Worm (Caenorhabditis elegans) whole organism, young adult: ENCODE measurements around the gene wrt-1.

Experiments
- B0261.1 ChIP-seq: sonication (generic microtip); optimal IDR thresholded peaks from 2 replicates; lab custom pipeline; 2016; ENCODE audit warnings: mild to moderate bottlenecking, missing genetic modification characterization, moderate library complexity, missing compliant biosample characterization
- C17E4.6 ChIP-seq: fragments of 200-800 bp; sonication (Bioruptor generic); IDR thresholded peaks from 2 replicates; pipeline ENCODE4 v1.3.6; 2022; ENCODE audit warnings: missing genetic modification reagents, missing genetic modification characterization, missing compliant biosample characterization
- D2030.7 ChIP-seq: fragments of 200-800 bp; sonication (Bioruptor generic); IDR thresholded peaks from 2 replicates; pipeline ENCODE4 v1.3.6; 2022; ENCODE audit warnings: missing genetic modification reagents, missing genetic modification characterization, missing compliant biosample characterization
- F10E7.11 ChIP-seq: sonication (generic microtip); optimal IDR thresholded peaks from 2 replicates; lab custom pipeline; 2017; ENCODE audit warnings: mild to moderate bottlenecking, missing genetic modification characterization, moderate library complexity, missing compliant biosample characterization
- F23B12.7 ChIP-seq: sonication (generic microtip); optimal IDR thresholded peaks from 2 replicates; lab custom pipeline; 2017; ENCODE audit warnings: missing genetic modification characterization, mild to moderate bottlenecking, missing compliant biosample characterization, antibody characterized with exemption, moderate library complexity; ENCODE audit not compliant: insufficient read depth
- F37B4.10 ChIP-seq: fragments of 200-800 bp; sonication (Bioruptor generic); IDR thresholded peaks from 2 replicates; pipeline ENCODE4 v1.3.6; 2022; ENCODE audit warnings: missing genetic modification characterization, missing compliant biosample characterization
- F39B2.1 ChIP-seq: fragments of 200-800 bp; sonication (Bioruptor generic); IDR thresholded peaks from 2 replicates; pipeline ENCODE4 v1.3.6; 2022; ENCODE audit warnings: missing genetic modification reagents, missing genetic modification characterization, missing compliant biosample characterization
- F49E8.2 ChIP-seq: sonication (generic microtip); optimal IDR thresholded peaks from 3 replicates; lab custom pipeline; 2017; ENCODE audit warnings: missing genetic modification characterization, mild to moderate bottlenecking, missing compliant biosample characterization, antibody characterized with exemption, moderate library complexity; ENCODE audit not compliant: insufficient read depth
- F55B11.4 ChIP-seq: sonication (generic microtip); optimal IDR thresholded peaks from 2 replicates; lab custom pipeline; 2016; ENCODE audit warnings: missing compliant biosample characterization, missing genetic modification characterization, borderline replicate concordance; ENCODE audit not compliant: insufficient read depth
- K12H6.12 ChIP-seq: fragments of 200-800 bp; sonication (Bioruptor generic); optimal IDR thresholded peaks from 2 replicates; lab custom pipeline; 2018; ENCODE audit warnings: mild to moderate bottlenecking, missing genetic modification characterization, missing compliant biosample characterization
- T07F8.4 ChIP-seq: sonication (generic microtip); optimal IDR thresholded peaks from 2 replicates; lab custom pipeline; 2016; ENCODE audit warnings: mild to moderate bottlenecking, missing genetic modification characterization, moderate library complexity, missing compliant biosample characterization
- Y53G8AR.9 ChIP-seq: fragments of 200-800 bp; sonication (Bioruptor generic); conservative IDR thresholded peaks from 2 replicates; pipeline ENCODE4 v1.3.6; 2022; ENCODE audit warnings: missing genetic modification reagents, missing genetic modification characterization, missing compliant biosample characterization
- ZK185.1 ChIP-seq: sonication (generic microtip); optimal IDR thresholded peaks from 2 replicates; lab custom pipeline; 2016; ENCODE audit warnings: mild to moderate bottlenecking, missing genetic modification characterization, missing compliant biosample characterization; ENCODE audit not compliant: poor library complexity, severe bottlenecking
- akir-1 ChIP-seq: fragments of 200-800 bp; sonication (Bioruptor generic); optimal IDR thresholded peaks from 2 replicates; lab custom pipeline; 2018; ENCODE audit warnings: mild to moderate bottlenecking, missing genetic modification characterization, moderate library complexity, missing compliant biosample characterization
- ama-1 ChIP-seq, 3 experiments: fragments of 150-350 bp in 1 of 3; sonication (generic microtip) in 2 of 3; optimal IDR thresholded peaks; 2 replicates each; lab custom pipeline; 2014 to 2018; ENCODE audit warnings: missing biosample characterization in 2 of 3, missing genetic modification characterization in 2 of 3, missing genetic modification reagents in 2 of 3
- aptf-3 ChIP-seq: fragments of 200-800 bp; sonication (Bioruptor generic); IDR thresholded peaks from 2 replicates; pipeline ENCODE4 v1.3.6; 2022; ENCODE audit warnings: missing genetic modification characterization, missing compliant biosample characterization
- bed-1 ChIP-seq: fragments of 200-800 bp; sonication (Bioruptor generic); IDR thresholded peaks from 2 replicates; pipeline ENCODE4 v1.3.6; 2022; ENCODE audit warnings: missing genetic modification reagents, missing genetic modification characterization, missing compliant biosample characterization
- bed-2 ChIP-seq: fragments of 200-800 bp; sonication (Bioruptor generic); IDR thresholded peaks from 2 replicates; pipeline ENCODE4 v1.3.6; 2022; ENCODE audit warnings: missing genetic modification reagents, missing genetic modification characterization, missing compliant biosample characterization
- cebp-2 ChIP-seq: fragments of 200-800 bp; sonication (Bioruptor generic); IDR thresholded peaks from 2 replicates; pipeline ENCODE4 v1.3.6; 2022; ENCODE audit warnings: missing genetic modification characterization, missing compliant biosample characterization
- ceh-27 ChIP-seq: fragments of 200-800 bp; sonication (Bioruptor generic); optimal IDR thresholded peaks from 2 replicates; lab custom pipeline; 2018; ENCODE audit warnings: mild to moderate bottlenecking, missing genetic modification characterization, moderate library complexity, missing compliant biosample characterization
- ceh-91 ChIP-seq: fragments of 200-800 bp; sonication (Bioruptor generic); IDR thresholded peaks from 2 replicates; pipeline ENCODE4 v1.3.6; 2022; ENCODE audit warnings: missing genetic modification reagents, missing genetic modification characterization, missing compliant biosample characterization
- die-1 ChIP-seq: sonication (generic microtip); optimal IDR thresholded peaks from 2 replicates; lab custom pipeline; 2016; ENCODE audit warnings: missing genotype, mild to moderate bottlenecking, missing genetic modification characterization, missing compliant biosample characterization
- dox-1 ChIP-seq: fragments of 200-800 bp; sonication (Bioruptor generic); IDR thresholded peaks from 2 replicates; pipeline ENCODE4 v1.3.6; 2022; ENCODE audit warnings: missing genetic modification reagents, missing genetic modification characterization, missing compliant biosample characterization
- dpl-1 ChIP-seq: fragments of 150-350 bp; optimal IDR thresholded peaks from 2 replicates; lab custom pipeline; 2014; ENCODE audit warnings: missing biosample characterization, missing genetic modification reagents, missing genetic modification characterization
- efl-1 ChIP-seq: fragments of 150-350 bp; optimal IDR thresholded peaks from 2 replicates; lab custom pipeline; 2014; ENCODE audit warnings: missing biosample characterization, missing genetic modification reagents, missing genetic modification characterization
- egrh-3 ChIP-seq: fragments of 200-800 bp; sonication (Bioruptor generic); IDR thresholded peaks from 2 replicates; pipeline ENCODE4 v1.3.6; 2022; ENCODE audit warnings: missing genetic modification reagents, missing genetic modification characterization, missing compliant biosample characterization
- gei-17 ChIP-seq: fragments of 200-800 bp; sonication (Bioruptor generic); optimal IDR thresholded peaks from 2 replicates; lab custom pipeline; 2018; ENCODE audit warnings: mild to moderate bottlenecking, missing genetic modification characterization, missing compliant biosample characterization
- hlh-12 ChIP-seq: sonication (generic microtip); optimal IDR thresholded peaks from 2 replicates; lab custom pipeline; 2016; ENCODE audit warnings: missing genetic modification characterization, missing compliant biosample characterization
- hmg-1.2 ChIP-seq: fragments of 200-800 bp; sonication (Bioruptor generic); IDR thresholded peaks from 2 replicates; pipeline ENCODE4 v1.3.6; 2022; ENCODE audit warnings: missing genetic modification reagents, missing genetic modification characterization, missing compliant biosample characterization
- let-526 ChIP-seq: fragments of 200-800 bp; sonication (Bioruptor generic); IDR thresholded peaks from 2 replicates; pipeline ENCODE4 v1.3.6; 2022; ENCODE audit warnings: missing genetic modification reagents, missing genetic modification characterization, missing compliant biosample characterization
- lin-26 ChIP-seq: fragments of 200-800 bp; sonication (Bioruptor generic); IDR thresholded peaks from 2 replicates; pipeline ENCODE4 v1.3.6; 2022; ENCODE audit warnings: missing genetic modification reagents, missing genetic modification characterization, missing compliant biosample characterization
- lsl-1 ChIP-seq: fragments of 200-800 bp; sonication (Bioruptor generic); optimal IDR thresholded peaks from 2 replicates; lab custom pipeline; 2018; ENCODE audit warnings: mild to moderate bottlenecking, missing genetic modification characterization, moderate library complexity, missing compliant biosample characterization
- madf-10 ChIP-seq: sonication (generic microtip); optimal IDR thresholded peaks from 2 replicates; lab custom pipeline; 2016; ENCODE audit warnings: mild to moderate bottlenecking, missing genetic modification characterization, missing compliant biosample characterization
- madf-6 ChIP-seq: fragments of 200-800 bp; sonication (Bioruptor generic); IDR thresholded peaks from 2 replicates; pipeline ENCODE4 v1.3.6; 2022; ENCODE audit warnings: missing genetic modification reagents, missing genetic modification characterization, missing compliant biosample characterization
- mcd-1 ChIP-seq: fragments of 200-800 bp; sonication (Bioruptor generic); IDR thresholded peaks from 2 replicates; pipeline ENCODE4 v1.3.6; 2022; ENCODE audit warnings: missing genetic modification reagents, missing genetic modification characterization, missing compliant biosample characterization
- mel-28 ChIP-seq: sonication (generic microtip); optimal IDR thresholded peaks from 2 replicates; lab custom pipeline; 2016; ENCODE audit warnings: borderline replicate concordance, mild to moderate bottlenecking, missing genetic modification characterization, missing compliant biosample characterization
- mes-4 ChIP-seq: sonication (generic microtip); optimal IDR thresholded peaks from 2 replicates; lab custom pipeline; 2016; ENCODE audit warnings: missing genotype, missing genetic modification characterization, missing compliant biosample characterization
- nfya-1 ChIP-seq: sonication (generic microtip); optimal IDR thresholded peaks from 2 replicates; lab custom pipeline; 2017; ENCODE audit warnings: antibody characterized with exemption, missing compliant biosample characterization, missing genetic modification characterization, borderline replicate concordance; ENCODE audit not compliant: insufficient read depth
- nfya-2 ChIP-seq: fragments of 200-800 bp; sonication (Bioruptor generic); IDR thresholded peaks from 2 replicates; pipeline ENCODE4 v1.3.6; 2022; ENCODE audit warnings: missing genetic modification reagents, missing genetic modification characterization, missing compliant biosample characterization
- nfyb-1 ChIP-seq: fragments of 200-800 bp; sonication (Bioruptor generic); IDR thresholded peaks from 2 replicates; pipeline ENCODE4 v1.3.6; 2022; ENCODE audit warnings: missing genetic modification reagents, missing genetic modification characterization, missing compliant biosample characterization
- nhr-120 ChIP-seq: fragments of 200-800 bp; sonication (Bioruptor generic); IDR thresholded peaks from 2 replicates; pipeline ENCODE4 v1.3.6; 2022; ENCODE audit warnings: missing genetic modification characterization, missing compliant biosample characterization
- nhr-27 ChIP-seq: fragments of 200-800 bp; sonication (Bioruptor generic); optimal IDR thresholded peaks from 2 replicates; lab custom pipeline; 2018; ENCODE audit warnings: mild to moderate bottlenecking, missing genetic modification characterization, moderate library complexity, missing compliant biosample characterization
- repo-1 ChIP-seq: sonication (generic microtip); optimal IDR thresholded peaks from 2 replicates; lab custom pipeline; 2017; ENCODE audit warnings: mild to moderate bottlenecking, missing genetic modification characterization, missing compliant biosample characterization
- snpc-1.1 ChIP-seq: sonication (generic microtip); optimal IDR thresholded peaks from 2 replicates; lab custom pipeline; 2017; ENCODE audit warnings: missing genetic modification characterization, mild to moderate bottlenecking, missing compliant biosample characterization, antibody characterized with exemption, moderate library complexity, missing genotype, missing genetic modification reagents; ENCODE audit not compliant: insufficient read depth
- somi-1 ChIP-seq: fragments of 200-800 bp; sonication (Bioruptor generic); optimal IDR thresholded peaks from 2 replicates; lab custom pipeline; 2018; ENCODE audit warnings: mild to moderate bottlenecking, missing genetic modification characterization, missing compliant biosample characterization
- tlf-1 ChIP-seq: fragments of 200-800 bp; sonication (Bioruptor generic); optimal IDR thresholded peaks from 2 replicates; lab custom pipeline; 2018; ENCODE audit warnings: mild to moderate bottlenecking, missing genetic modification characterization, missing compliant biosample characterization
- xnd-1 ChIP-seq: sonication (generic microtip); optimal IDR thresholded peaks from 2 replicates; lab custom pipeline; 2016; ENCODE audit warnings: missing genotype, missing genetic modification reagents, missing genetic modification characterization, missing compliant biosample characterization
- ztf-28 ChIP-seq: fragments of 200-800 bp; sonication (Bioruptor generic); IDR thresholded peaks from 2 replicates; pipeline ENCODE4 v1.3.6; 2022; ENCODE audit warnings: missing genetic modification reagents, missing genetic modification characterization, missing compliant biosample characterization

Gene wrt-1

DNA sequence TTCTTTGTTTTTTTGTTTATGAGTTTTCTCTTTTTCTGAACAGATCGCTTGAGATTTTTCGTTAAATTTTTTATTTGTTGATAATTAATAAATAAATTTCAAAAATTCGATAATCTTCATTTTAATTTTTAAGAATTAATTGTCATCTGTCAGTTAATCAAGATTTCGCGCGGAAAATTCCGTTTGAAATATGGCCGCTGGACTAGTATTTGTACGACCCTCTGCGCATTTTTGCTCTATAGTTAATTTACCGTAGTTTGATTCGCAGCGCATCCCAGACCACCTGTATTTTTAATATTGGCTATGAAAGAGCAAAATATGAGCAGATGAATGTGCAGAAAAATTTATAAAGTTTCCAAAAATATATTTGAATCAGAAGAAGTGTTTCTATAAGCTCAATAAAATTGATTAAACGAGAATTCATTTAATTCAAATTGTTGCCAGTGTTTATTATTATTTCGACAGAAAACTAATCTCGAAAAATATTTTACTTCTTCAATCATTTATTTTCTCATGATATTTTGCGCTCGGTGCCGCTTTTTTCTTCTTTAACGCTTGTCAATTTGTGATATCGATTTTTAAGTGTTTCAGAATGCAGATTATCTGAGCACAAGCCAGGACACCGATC, 6.9 kb downstream of the wrt-1 start, which contains the start of gene nfi-1 (continued):
- TF ChIP-seq nhr-27 (tag; lab: Kevin White, UChicago) = no peak
- TF ChIP-seq xnd-1 (tag; lab: Kevin White, UChicago) = no peak
- no peak for TF ChIP-seq nfyb-1
- no peak for TF ChIP-seq mes-4 (tag; lab: Kevin White, UChicago)
- TF ChIP-seq akir-1 (GFP tag; lab: Kevin White, UChicago) = no peak
- TF ChIP-seq dox-1 = peak; percentile 42; the same call in 1 of the 2 replicates
- TF ChIP-seq efl-1 (GFP tag; lab: Kevin White, UChicago) = peak; percentile 59
- no peak for TF ChIP-seq F49E8.2
- no peak for TF ChIP-seq let-526
- TF ChIP-seq die-1 = no peak
- TF ChIP-seq F23B12.7 = no peak
- TF ChIP-seq ama-1 (optimal IDR thresholded peaks at IDR 0.05; lab: Kevin White, UChicago) = no peak
- no peak for TF ChIP-seq ama-1 (GFP tag; optimal IDR thresholded peaks at IDR 0.05; lab: Kevin White, UChicago)
- no peak for TF ChIP-seq aptf-3
- TF ChIP-seq mcd-1 (GFP tag; lab: Robert Waterston, UW) = peak; percentile 49; the same call in 1 of the 2 replicates
- no peak for TF ChIP-seq T07F8.4 (tag; lab: Kevin White, UChicago)
- no peak for TF ChIP-seq C17E4.6
- no peak for TF ChIP-seq hlh-12 (tag; lab: Kevin White, UChicago)
- no peak for TF ChIP-seq ztf-28
- TF ChIP-seq madf-10 (tag; lab: Kevin White, UChicago) = no peak
- no peak for TF ChIP-seq F37B4.10 (GFP tag; lab: Robert Waterston, UW)
- TF ChIP-seq lsl-1 (GFP tag; lab: Kevin White, UChicago) = peak; percentile 49
- TF ChIP-seq nfya-2 (GFP tag; lab: Robert Waterston, UW) = no peak
- TF ChIP-seq lin-26 (GFP tag; lab: Robert Waterston, UW) = no peak
- TF ChIP-seq somi-1 = no peak
- no peak for TF ChIP-seq cebp-2 (GFP tag; lab: Robert Waterston, UW)
- no peak for TF ChIP-seq snpc-1.1 (tag; lab: Kevin White, UChicago)
- no peak for TF ChIP-seq repo-1 (tag; lab: Kevin White, UChicago)
- TF ChIP-seq egrh-3 (GFP tag; lab: Robert Waterston, UW) = no peak
- peak; percentile 22 for TF ChIP-seq dpl-1 (GFP tag; lab: Kevin White, UChicago)
- TF ChIP-seq ceh-91 (GFP tag; lab: Robert Waterston, UW) = no peak
- TF ChIP-seq hmg-1.2 (GFP tag; lab: Robert Waterston, UW) = no peak; the same call in 1 of the 2 replicates
- TF ChIP-seq D2030.7 = no peak
- peak; percentile 32 for TF ChIP-seq K12H6.12 (tag; lab: Kevin White, UChicago)
- no peak for TF ChIP-seq F10E7.11 (tag; lab: Kevin White, UChicago)
- TF ChIP-seq F55B11.4 = no peak
- no peak for TF ChIP-seq mel-28
- TF ChIP-seq ceh-27 (GFP tag; lab: Kevin White, UChicago) = peak; percentile 51
- no peak for TF ChIP-seq Y53G8AR.9 (GFP tag; lab: Robert Waterston, UW)
- no peak for TF ChIP-seq F39B2.1 (GFP tag; lab: Robert Waterston, UW)
- no peak for TF ChIP-seq ZK185.1
- TF ChIP-seq B0261.1 (tag; lab: Kevin White, UChicago) = no peak
- TF ChIP-seq gei-17 (GFP tag; lab: Kevin White, UChicago) = no peak
- no peak for TF ChIP-seq bed-1 (GFP tag; lab: Robert Waterston, UW)
- no peak for TF ChIP-seq madf-6 (GFP tag; lab: Robert Waterston, UW)
- no peak for TF ChIP-seq nfya-1 (tag; lab: Kevin White, UChicago)
- no peak for TF ChIP-seq tlf-1 (GFP tag; lab: Kevin White, UChicago)
- TF ChIP-seq bed-2 (GFP tag; lab: Robert Waterston, UW) = no peak
- TF ChIP-seq nhr-120 (GFP tag; lab: Robert Waterston, UW) = no peak
